Fruit fly (Drosophila melanogaster): ENCODE measurements around the gene gammaTub23C.
A peak's percentile ranks its signal among the peaks of the same experiment; 100 is the strongest.

The gammaTub23C gene

dm6 chr2L:3006925-3007426 lies 34.3 kb downstream of the gammaTub23C start (continued):
- TF ChIP-seq oc (tag; optimal IDR thresholded peaks at IDR 0.05) (peak; percentile 49), cad (GFP tag; optimal IDR thresholded peaks at IDR 0.05) (peak; percentile 92), CG13894 (tag; optimal IDR thresholded peaks at IDR 0.05) (peak; percentile 95), Bteb2 (GFP tag; optimal IDR thresholded peaks at IDR 0.05) (no peak), tap (tag; optimal IDR thresholded peaks at IDR 0.05) (no peak)

DNA sequence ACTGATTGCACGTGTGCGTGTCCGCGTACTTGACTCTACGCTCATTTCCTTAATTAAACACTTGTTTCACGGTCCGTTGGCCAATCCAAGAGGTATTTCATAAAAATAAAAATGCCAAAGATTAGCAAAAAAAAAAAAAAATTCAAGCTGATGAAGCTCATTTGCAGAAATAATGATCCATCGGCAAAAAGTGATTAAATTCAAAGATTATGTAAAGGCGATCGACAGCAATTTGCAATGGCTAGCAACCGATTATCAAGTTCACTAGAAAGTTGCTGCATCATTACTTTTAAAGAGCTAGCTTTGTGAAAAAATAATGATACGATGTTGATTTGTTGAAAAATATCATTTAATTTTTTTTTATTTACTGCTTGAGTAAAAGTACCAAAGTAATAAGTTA lies 36.7 kb downstream of the gammaTub23C start:
- no peak for TF ChIP-seq CG13424 (tag; optimal IDR thresholded peaks at IDR 0.05)
- TF ChIP-seq aop (GFP tag; IDR thresholded peaks at IDR 0.05) = no peak
- no peak for TF ChIP-seq dysf (GFP tag; IDR thresholded peaks at IDR 0.05)
- TF ChIP-seq CG10979 (tag; optimal IDR thresholded peaks at IDR 0.05) = no peak
- no peak for TF ChIP-seq ash1 (GFP tag; optimal IDR thresholded peaks at IDR 0.05)
- TF ChIP-seq CG10274 (GFP tag; optimal IDR thresholded peaks at IDR 0.05) = no peak
- no peak for TF ChIP-seq BtbVII (GFP tag; optimal IDR thresholded peaks at IDR 0.05)
- TF ChIP-seq usp (GFP tag; optimal IDR thresholded peaks at IDR 0.05) = no peak
- TF ChIP-seq rib (GFP tag; IDR thresholded peaks at IDR 0.05) = no peak
- no peak for TF ChIP-seq CG8765 (GFP tag; IDR thresholded peaks at IDR 0.05)
- TF ChIP-seq stwl (tag; optimal IDR thresholded peaks at IDR 0.05) = no peak
- no peak for TF ChIP-seq Hr3 (GFP tag; optimal IDR thresholded peaks at IDR 0.05)
- TF ChIP-seq Asciz (GFP tag; optimal IDR thresholded peaks at IDR 0.05) = no peak
- no peak for TF ChIP-seq chif (GFP tag; optimal IDR thresholded peaks at IDR 0.05)
- no peak for TF ChIP-seq CG13123 (GFP tag; optimal IDR thresholded peaks at IDR 0.05)
- no peak for TF ChIP-seq zfh2 (GFP tag; optimal IDR thresholded peaks at IDR 0.05)
- TF ChIP-seq CG12071 (GFP tag; optimal IDR thresholded peaks at IDR 0.05) = no peak
- no peak for TF ChIP-seq Hr39 (optimal IDR thresholded peaks at IDR 0.05)
- no peak for TF ChIP-seq CG4730 (GFP tag; IDR thresholded peaks at IDR 0.05)
- no peak for TF ChIP-seq mam (GFP tag; optimal IDR thresholded peaks at IDR 0.05)

- TF ChIP-seq CG17361 (GFP tag; IDR thresholded peaks at IDR 0.05) = no peak
- TF ChIP-seq nom (GFP tag; optimal IDR thresholded peaks at IDR 0.05) = peak; percentile 47
- TF ChIP-seq D19A (tag; optimal IDR thresholded peaks at IDR 0.05) = peak; percentile 32
- 0 out of 2 replicates have a peak, but pooled peaks have one; percentile 18 for TF ChIP-seq Xrp1 (GFP tag; IDR thresholded peaks at IDR 0.05)
- peak in 1 of 2 experiments; percentile 17 for TF ChIP-seq bsh (GFP tag; optimal IDR thresholded peaks at IDR 0.05)
- no peak for TF ChIP-seq Ptx1 (GFP tag; IDR thresholded peaks at IDR 0.05)
- no peak for TF ChIP-seq bigmax (GFP tag; optimal IDR thresholded peaks at IDR 0.05)
These were observed 38.8 kb downstream of the gammaTub23C start for dm6 chr2L:3011484-3011883.

DNA sequence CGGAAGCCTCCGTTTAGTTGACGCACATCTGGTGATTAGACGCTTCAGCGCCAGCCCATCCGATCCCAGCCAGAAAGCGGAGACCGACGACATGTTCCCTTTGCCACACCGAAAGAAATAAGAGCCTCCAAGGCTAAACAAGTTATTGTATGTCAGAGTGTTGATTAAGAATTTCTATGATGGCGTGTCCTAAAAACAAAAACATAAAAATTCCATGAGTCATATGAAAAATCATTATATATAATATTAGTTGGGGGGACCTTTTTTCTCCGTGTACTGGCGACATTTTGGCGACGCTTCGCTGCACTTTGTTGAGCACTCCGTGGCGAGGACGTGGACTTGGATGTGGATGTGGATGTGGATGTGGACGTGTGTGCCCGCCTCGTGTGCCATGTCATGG lies 40.1 kb downstream of the gammaTub23C start:
- TF ChIP-seq Kr (GFP tag; optimal IDR thresholded peaks at IDR 0.05) = no peak
- peak; percentile 33 for TF ChIP-seq nmo (GFP tag; optimal IDR thresholded peaks at IDR 0.05)
- TF ChIP-seq nerfin-1 (tag; optimal IDR thresholded peaks at IDR 0.05) = no peak
- TF ChIP-seq ind (GFP tag; optimal IDR thresholded peaks at IDR 0.05) = peak; percentile 29
- no peak for TF ChIP-seq exex (tag; optimal IDR thresholded peaks at IDR 0.05)
- no peak for TF ChIP-seq emc (GFP tag; optimal IDR thresholded peaks at IDR 0.05)
- TF ChIP-seq HmgD (GFP tag; optimal IDR thresholded peaks at IDR 0.05) = no peak
- peak; percentile 21 for TF ChIP-seq Med (GFP tag)
- no peak for TF ChIP-seq Bgb (GFP tag; IDR thresholded peaks at IDR 0.05; ENCODE audit: partially characterized antibody)
- no peak for TF ChIP-seq odd (GFP tag; optimal IDR thresholded peaks at IDR 0.05)
- TF ChIP-seq Ptx1 (GFP tag; IDR thresholded peaks at IDR 0.05) = peak; percentile 33; the same call in 1 of the 2 replicates
- no peak for TF ChIP-seq wek (GFP tag; optimal IDR thresholded peaks at IDR 0.05)
- no peak for TF ChIP-seq CG5953 (GFP tag; IDR thresholded peaks at IDR 0.05)
- TF ChIP-seq Ravus (GFP tag; IDR thresholded peaks at IDR 0.05) = no peak
- no peak for TF ChIP-seq CG9932 (GFP tag; IDR thresholded peaks at IDR 0.05)
- peak; percentile 47 for TF ChIP-seq phol (tag; optimal IDR thresholded peaks at IDR 0.05)
- 0 out of 3 replicates have a peak, but pooled peaks have one; percentile 42 for TF ChIP-seq H15 (GFP tag; IDR thresholded peaks at IDR 0.05)
- no peak for TF ChIP-seq Dll (GFP tag; IDR thresholded peaks at IDR 0.05; ENCODE audit: partially characterized antibody)
